Worm (Caenorhabditis elegans) whole organism, midembryonic: ENCODE results near the gene twk-13.

Source experiments
- T22C8.4 ChIP-seq: fragments of 200-800 bp; sonication (Bioruptor generic); IDR thresholded peaks from 2 replicates; pipeline ENCODE4 v1.3.6; 2022; ENCODE audit warnings: missing genetic modification characterization, missing compliant biosample characterization
- cog-1 ChIP-seq: sonication (generic microtip); optimal IDR thresholded peaks from 2 replicates; lab custom pipeline; 2016; ENCODE audit warnings: missing genetic modification characterization, missing compliant biosample characterization
- klf-2 ChIP-seq: fragments of 200-800 bp; sonication (Bioruptor generic); conservative IDR thresholded peaks from 2 replicates; pipeline ENCODE4 v1.3.6; 2022; ENCODE audit warnings: missing genetic modification reagents, missing genetic modification characterization, missing compliant biosample characterization
- ref-1 ChIP-seq: fragments of 200-800 bp; sonication (Bioruptor generic); conservative IDR thresholded peaks from 2 replicates; pipeline ENCODE4 v1.3.6; 2022; ENCODE audit warnings: missing genetic modification reagents, missing genetic modification characterization, missing compliant biosample characterization
- ztf-23 ChIP-seq: fragments of 200-800 bp; sonication (Bioruptor generic); IDR thresholded peaks from 2 replicates; pipeline ENCODE4 v1.3.6; 2022; ENCODE audit warnings: missing genetic modification reagents, missing genetic modification characterization, missing compliant biosample characterization

ce11 chrV:12386154-12386553, 48.4 kb upstream of the twk-13 start, which contains the start of gene K01D12.15:
- TF ChIP-seq T22C8.4 (no peak), ztf-23 (GFP tag; lab: Robert Waterston, UW) (no peak), cog-1 (tag; lab: Kevin White, UChicago) (no peak), ref-1 (GFP tag; lab: Robert Waterston, UW) (no peak), klf-2 (no peak)
